Worm (Caenorhabditis elegans) whole organism, young adult: ENCODE data around the gene mlc-2.

Source experiments
- F22D6.2 ChIP-seq: sonication (generic microtip); optimal IDR thresholded peaks from 2 replicates; lab custom pipeline; 2016; ENCODE audit warnings: mild to moderate bottlenecking, missing genetic modification characterization, missing compliant biosample characterization
- F39B2.1 ChIP-seq: fragments of 200-800 bp; sonication (Bioruptor generic); IDR thresholded peaks from 2 replicates; pipeline ENCODE4 v1.3.6; 2022; ENCODE audit warnings: missing genetic modification reagents, missing genetic modification characterization, missing compliant biosample characterization
- F55B11.4 ChIP-seq: sonication (generic microtip); optimal IDR thresholded peaks from 2 replicates; lab custom pipeline; 2016; ENCODE audit warnings: missing compliant biosample characterization, missing genetic modification characterization, borderline replicate concordance; ENCODE audit not compliant: insufficient read depth
- F57C9.4 ChIP-seq: sonication (generic microtip); optimal IDR thresholded peaks from 2 replicates; lab custom pipeline; 2017; ENCODE audit warnings: mild to moderate bottlenecking, missing genetic modification characterization, missing compliant biosample characterization
- Y67H2A.10 ChIP-seq: fragments of 200-800 bp; sonication (Bioruptor generic); conservative IDR thresholded peaks from 2 replicates; pipeline ENCODE4 v1.3.6; 2022; ENCODE audit warnings: missing genetic modification reagents, missing genetic modification characterization, missing compliant biosample characterization
- atf-7 ChIP-seq: sonication (generic microtip); optimal IDR thresholded peaks from 2 replicates; lab custom pipeline; 2017; ENCODE audit warnings: mild to moderate bottlenecking, missing genetic modification characterization, missing compliant biosample characterization
- athp-1 ChIP-seq: sonication (generic microtip); optimal IDR thresholded peaks from 2 replicates; lab custom pipeline; 2017; ENCODE audit warnings: mild to moderate bottlenecking, missing genetic modification characterization, missing compliant biosample characterization
- cebp-2 ChIP-seq: fragments of 200-800 bp; sonication (Bioruptor generic); IDR thresholded peaks from 2 replicates; pipeline ENCODE4 v1.3.6; 2022; ENCODE audit warnings: missing genetic modification characterization, missing compliant biosample characterization
- hmg-20 ChIP-seq: fragments of 200-800 bp; sonication (Bioruptor generic); IDR thresholded peaks from 2 replicates; pipeline ENCODE4 v1.3.6; 2022; ENCODE audit warnings: missing genetic modification reagents, missing genetic modification characterization, missing compliant biosample characterization
- nhr-120 ChIP-seq: fragments of 200-800 bp; sonication (Bioruptor generic); IDR thresholded peaks from 2 replicates; pipeline ENCODE4 v1.3.6; 2022; ENCODE audit warnings: missing genetic modification characterization, missing compliant biosample characterization
- pha-4 ChIP-seq: fragments of 150-350 bp; sonication (generic microtip); optimal IDR thresholded peaks from 2 replicates; lab custom pipeline; 2014; ENCODE audit warnings: missing biosample characterization, missing genetic modification reagents, missing genetic modification characterization
- snpc-4 ChIP-seq, 5 experiments: fragments of 150-350 bp in 1 of 5; sonication (generic microtip) in 4 of 5; optimal IDR thresholded peaks; 2 replicates each; lab custom pipeline; 2014 to 2018; ENCODE audit warnings: missing genetic modification characterization in 5 of 5, missing biosample characterization in 3 of 5, antibody characterized with exemption in 2 of 5, mild to moderate bottlenecking in 2 of 5, missing compliant biosample characterization in 2 of 5, missing genotype in 2 of 5, moderate library complexity in 2 of 5, missing genetic modification reagents in 1 of 5
- unc-62 ChIP-seq: fragments of 150-350 bp; optimal IDR thresholded peaks from 2 replicates; lab custom pipeline; 2014; ENCODE audit warnings: missing biosample characterization, missing genetic modification reagents, missing genetic modification characterization

- TF ChIP-seq F39B2.1 (GFP tag; lab: Robert Waterston, UW) (no peak), F55B11.4 (no peak), snpc-4 (GFP tag; optimal IDR thresholded peaks at IDR 0.05; lab: Kevin White, UChicago) (no peak), snpc-4 (tag; optimal IDR thresholded peaks at IDR 0.05; lab: Kevin White, UChicago) (no peak), hmg-20 (GFP tag; lab: Robert Waterston, UW) (no peak), pha-4 (tag; lab: Kevin White, UChicago) (no peak), Y67H2A.10 (GFP tag; lab: Robert Waterston, UW) (no peak), F22D6.2 (tag; lab: Kevin White, UChicago) (no peak), F57C9.4 (tag; lab: Kevin White, UChicago) (no peak), nhr-120 (GFP tag; lab: Robert Waterston, UW) (no peak), cebp-2 (GFP tag; lab: Robert Waterston, UW) (no peak), unc-62 (GFP tag; lab: Kevin White, UChicago) (no peak), atf-7 (tag; lab: Kevin White, UChicago) (no peak), athp-1 (no peak)
These were observed 48.1 kb upstream of the mlc-2 start for ce11 chrX:17504447-17504846.
